Worm (Caenorhabditis elegans) whole organism, L4 larva: ENCODE data around the gene Y6D1A.2.

Experiments
- D1046.2 ChIP-seq: fragments of 200-800 bp; sonication (Bioruptor generic); IDR thresholded peaks from 2 replicates; pipeline ENCODE4 v1.3.6; 2022; ENCODE audit warnings: missing genetic modification characterization, missing compliant biosample characterization
- F44E2.7 ChIP-seq: fragments of 200-800 bp; sonication (Bioruptor generic); IDR thresholded peaks from 2 replicates; pipeline ENCODE4 v2.1.2; 2022; ENCODE audit warnings: missing genetic modification characterization, missing compliant biosample characterization
- T20F7.1 ChIP-seq: fragments of 200-800 bp; sonication (Bioruptor generic); optimal IDR thresholded peaks from 2 replicates; lab custom pipeline; 2018; ENCODE audit warnings: mild to moderate bottlenecking, missing genetic modification characterization, missing compliant biosample characterization
- Y48G9A.11 ChIP-seq: fragments of 200-800 bp; sonication (Bioruptor generic); IDR thresholded peaks from 2 replicates; pipeline ENCODE4 v1.3.6; 2022; ENCODE audit warnings: missing genetic modification reagents, missing genetic modification characterization, missing compliant biosample characterization
- Y75B8A.6 ChIP-seq: fragments of 200-800 bp; sonication (Bioruptor generic); IDR thresholded peaks from 2 replicates; pipeline ENCODE4 v1.3.6; 2022; ENCODE audit warnings: missing genetic modification reagents, missing genetic modification characterization, missing compliant biosample characterization
- ZK546.5 ChIP-seq, 2 experiments: sonication (generic microtip); optimal IDR thresholded peaks; 2 replicates each; lab custom pipeline; 2017; ENCODE audit warnings: missing biosample characterization in 2 of 2, missing genetic modification characterization in 2 of 2
- aha-1 ChIP-seq: fragments of 150-350 bp; peaks from one replicate; lab custom pipeline; 2014; ENCODE audit warnings: missing biosample characterization, missing genetic modification characterization
- ama-1 ChIP-seq: fragments of 150-350 bp; optimal IDR thresholded peaks from 2 replicates; lab custom pipeline; 2014; ENCODE audit warnings: inconsistent platforms, mixed read lengths
- arid-1 ChIP-seq: fragments of 200-800 bp; sonication (Bioruptor generic); conservative IDR thresholded peaks from 2 replicates; pipeline ENCODE4 v1.3.6; 2022; ENCODE audit warnings: missing genetic modification reagents, missing genetic modification characterization, missing compliant biosample characterization
- ceh-28 ChIP-seq: fragments of 150-350 bp; optimal IDR thresholded peaks from 2 replicates; lab custom pipeline; 2014; ENCODE audit warnings: missing biosample characterization, missing genetic modification reagents, missing genetic modification characterization
- ceh-32 ChIP-seq: sonication (generic microtip); optimal IDR thresholded peaks from 2 replicates; lab custom pipeline; 2016; ENCODE audit warnings: mild to moderate bottlenecking, missing genetic modification characterization, missing compliant biosample characterization; ENCODE audit not compliant: poor library complexity
- ceh-44 ChIP-seq: fragments of 200-800 bp; sonication (Bioruptor generic); IDR thresholded peaks from 2 replicates; pipeline ENCODE4 v1.3.6; 2022; ENCODE audit warnings: missing genetic modification reagents, missing genetic modification characterization, missing compliant biosample characterization
- ceh-62 ChIP-seq: sonication (generic microtip); optimal IDR thresholded peaks from 2 replicates; lab custom pipeline; 2017; ENCODE audit warnings: missing biosample characterization, missing genetic modification characterization
- ceh-82 ChIP-seq: sonication (generic microtip); optimal IDR thresholded peaks from 2 replicates; lab custom pipeline; 2017; ENCODE audit warnings: missing biosample characterization, missing genetic modification characterization
- daf-12 ChIP-seq: fragments of 150-350 bp; optimal IDR thresholded peaks from 2 replicates; lab custom pipeline; 2014; ENCODE audit warnings: missing biosample characterization, missing genetic modification reagents, missing genetic modification characterization
- daf-8 ChIP-seq: fragments of 200-800 bp; sonication (Bioruptor generic); IDR thresholded peaks from 2 replicates; pipeline ENCODE4 v1.3.6; 2022; ENCODE audit warnings: missing genetic modification characterization, missing compliant biosample characterization
- dmd-9 ChIP-seq: fragments of 200-800 bp; sonication (Bioruptor generic); IDR thresholded peaks from 2 replicates; pipeline ENCODE4 v1.3.6; 2022; ENCODE audit warnings: missing genetic modification reagents, missing genetic modification characterization, missing compliant biosample characterization
- dpl-1 ChIP-seq: fragments of 150-350 bp; optimal IDR thresholded peaks from 2 replicates; lab custom pipeline; 2014; ENCODE audit warnings: missing biosample characterization, missing genetic modification reagents, missing genetic modification characterization
- duxl-1 ChIP-seq: sonication (generic microtip); optimal IDR thresholded peaks from 2 replicates; lab custom pipeline; 2016; ENCODE audit warnings: mild to moderate bottlenecking, missing genetic modification characterization, moderate library complexity, missing compliant biosample characterization; ENCODE audit not compliant: poor library complexity
- egl-27 ChIP-seq: sonication (generic microtip); optimal IDR thresholded peaks from 3 replicates; lab custom pipeline; 2017; ENCODE audit warnings: missing biosample characterization, missing genetic modification reagents, missing genetic modification characterization
- egl-43 ChIP-seq: fragments of 200-800 bp; sonication (Bioruptor generic); IDR thresholded peaks from 2 replicates; pipeline ENCODE4 v1.3.6; 2022; ENCODE audit warnings: missing genetic modification reagents, missing genetic modification characterization, missing compliant biosample characterization
- hif-1 ChIP-seq, 2 experiments: sonication (generic microtip); optimal IDR thresholded peaks; 2 replicates each; lab custom pipeline; 2016 to 2017; ENCODE audit warnings: missing compliant biosample characterization in 2 of 2, missing genetic modification characterization in 2 of 2, missing genetic modification reagents in 2 of 2, missing genotype in 2 of 2, mild to moderate bottlenecking in 1 of 2
- hlh-30 ChIP-seq: sonication (generic microtip); optimal IDR thresholded peaks from 2 replicates; lab custom pipeline; 2017; ENCODE audit warnings: antibody characterized with exemption, mild to moderate bottlenecking, missing genetic modification characterization, missing compliant biosample characterization; ENCODE audit not compliant: insufficient read depth
- hmg-1.1 ChIP-seq: fragments of 200-800 bp; sonication (Bioruptor generic); IDR thresholded peaks from 2 replicates; pipeline ENCODE4 v1.3.6; 2022; ENCODE audit warnings: missing genetic modification reagents, missing genetic modification characterization, missing compliant biosample characterization
- lim-7 ChIP-seq: fragments of 200-800 bp; sonication (Bioruptor generic); IDR thresholded peaks from 2 replicates; pipeline ENCODE4 v1.3.6; 2022; ENCODE audit warnings: missing genetic modification characterization, missing compliant biosample characterization
- lin-29 ChIP-seq: fragments of 200-800 bp; sonication (Bioruptor generic); IDR thresholded peaks from 2 replicates; pipeline ENCODE4 v1.3.6; 2022; ENCODE audit warnings: missing genetic modification reagents, missing genetic modification characterization, missing compliant biosample characterization
- madf-5 ChIP-seq, 2 experiments: fragments of 200-800 bp; sonication (Bioruptor generic); IDR thresholded peaks; 2 replicates each; pipeline ENCODE4 v1.3.6; 2022; ENCODE audit warnings: missing compliant biosample characterization in 2 of 2, missing genetic modification characterization in 2 of 2
- mdl-1 ChIP-seq, 2 experiments: fragments of 150-350 bp in 1 of 2; sonication (generic microtip) in 1 of 2; optimal IDR thresholded peaks; 2 replicates each; lab custom pipeline; 2014 to 2017; ENCODE audit warnings: missing biosample characterization in 2 of 2, missing genetic modification characterization in 2 of 2
- mdt-29 ChIP-seq: fragments of 200-800 bp; sonication (Bioruptor generic); IDR thresholded peaks from 2 replicates; pipeline ENCODE4 v1.3.6; 2022; ENCODE audit warnings: missing genetic modification reagents, missing genetic modification characterization, missing compliant biosample characterization
- mep-1 ChIP-seq: fragments of 150-350 bp; sonication (generic microtip); optimal IDR thresholded peaks from 3 replicates; lab custom pipeline; 2014; ENCODE audit warnings: missing biosample characterization, missing genetic modification characterization
- mxl-2 ChIP-seq: fragments of 200-800 bp; sonication (Bioruptor generic); conservative IDR thresholded peaks from 2 replicates; pipeline ENCODE4 v1.3.6; 2022; ENCODE audit warnings: missing genetic modification reagents, missing genetic modification characterization, missing compliant biosample characterization
- nhr-10 ChIP-seq: fragments of 150-350 bp; optimal IDR thresholded peaks from 2 replicates; lab custom pipeline; 2014; ENCODE audit warnings: missing biosample characterization, missing genetic modification characterization
- nhr-102 ChIP-seq: sonication (generic microtip); optimal IDR thresholded peaks from 2 replicates; lab custom pipeline; 2016; ENCODE audit warnings: mild to moderate bottlenecking, missing genetic modification characterization, moderate library complexity, missing compliant biosample characterization
- nhr-11 ChIP-seq: fragments of 150-350 bp; optimal IDR thresholded peaks from 2 replicates; lab custom pipeline; 2014; ENCODE audit warnings: missing biosample characterization, missing genetic modification characterization
- nhr-237 ChIP-seq: sonication (generic microtip); optimal IDR thresholded peaks from 2 replicates; lab custom pipeline; 2017; ENCODE audit warnings: missing biosample characterization, missing genetic modification characterization
- nhr-25 ChIP-seq: sonication (generic microtip); optimal IDR thresholded peaks from 2 replicates; lab custom pipeline; 2017; ENCODE audit warnings: missing genetic modification characterization, mild to moderate bottlenecking, missing compliant biosample characterization, antibody characterized with exemption, moderate library complexity, borderline replicate concordance; ENCODE audit not compliant: insufficient read depth
- nhr-6 ChIP-seq: fragments of 150-350 bp; optimal IDR thresholded peaks from 2 replicates; lab custom pipeline; 2014; ENCODE audit warnings: missing biosample characterization, missing genetic modification characterization
- nhr-76 ChIP-seq: fragments of 150-350 bp; optimal IDR thresholded peaks from 2 replicates; lab custom pipeline; 2014; ENCODE audit warnings: missing biosample characterization, missing genetic modification characterization
- pqm-1 ChIP-seq: sonication (generic microtip); optimal IDR thresholded peaks from 2 replicates; lab custom pipeline; 2017; ENCODE audit warnings: missing biosample characterization, missing genetic modification characterization
- rbr-2 ChIP-seq: sonication (generic microtip); optimal IDR thresholded peaks from 2 replicates; lab custom pipeline; 2016; ENCODE audit warnings: missing genotype, missing genetic modification characterization, missing compliant biosample characterization
- saeg-2 ChIP-seq: fragments of 200-800 bp; sonication (Bioruptor generic); IDR thresholded peaks from 2 replicates; pipeline ENCODE4 v1.3.6; 2022; ENCODE audit warnings: missing genetic modification reagents, missing genetic modification characterization, missing compliant biosample characterization
- sdz-12 ChIP-seq: fragments of 200-800 bp; sonication (Bioruptor generic); optimal IDR thresholded peaks from 2 replicates; lab custom pipeline; 2018; ENCODE audit warnings: mild to moderate bottlenecking, missing genetic modification characterization, missing compliant biosample characterization
- set-16 ChIP-seq: fragments of 200-800 bp; sonication (Bioruptor generic); IDR thresholded peaks from 2 replicates; pipeline ENCODE4 v1.3.6; 2022; ENCODE audit warnings: missing genetic modification reagents, missing genetic modification characterization, missing compliant biosample characterization
- snpc-1.2 ChIP-seq: fragments of 200-800 bp; sonication (Bioruptor generic); IDR thresholded peaks from 2 replicates; pipeline ENCODE4 v1.3.6; 2022; ENCODE audit warnings: missing genetic modification reagents, missing genetic modification characterization, missing compliant biosample characterization
- unc-39 ChIP-seq: sonication (generic microtip); optimal IDR thresholded peaks from 2 replicates; lab custom pipeline; 2017; ENCODE audit warnings: missing biosample characterization, missing genetic modification characterization
- unc-62 ChIP-seq, 3 experiments: fragments of 150-350 bp in 1 of 3; sonication (generic microtip); optimal IDR thresholded peaks in 2 of 3; peaks in 1 of 3; 1 replicate in 1 of 3; 2 replicates in 2 of 3; lab custom pipeline; 2014 to 2017; ENCODE audit warnings: missing biosample characterization in 3 of 3, missing genetic modification characterization in 3 of 3, missing genetic modification reagents in 3 of 3, missing genotype in 1 of 3
- zfp-3 ChIP-seq: fragments of 200-800 bp; sonication (Bioruptor generic); conservative IDR thresholded peaks from 2 replicates; pipeline ENCODE4 v1.3.6; 2022; ENCODE audit warnings: missing genetic modification reagents, missing genetic modification characterization, missing compliant biosample characterization
- zip-2 ChIP-seq: fragments of 150-350 bp; optimal IDR thresholded peaks from 2 replicates; lab custom pipeline; 2014; ENCODE audit warnings: missing biosample characterization, missing genetic modification characterization
- ztf-11 ChIP-seq: fragments of 150-350 bp; optimal IDR thresholded peaks from 2 replicates; lab custom pipeline; 2014; ENCODE audit warnings: missing biosample characterization, missing genetic modification characterization

The Y6D1A.2 gene

ce11 chrII:11782493-11782892 is 37.2 kb downstream of the Y6D1A.2 start, which contains the start of gene F43G6.16 (continued):
- TF ChIP-seq rbr-2 (tag; lab: Kevin White, UChicago) (no peak), ceh-82 (tag; lab: Kevin White, UChicago) (no peak), unc-39 (no peak), Y75B8A.6 (no peak), F44E2.7 (GFP tag; lab: Robert Waterston, UW) (no peak), ceh-44 (GFP tag; lab: Robert Waterston, UW) (peak; percentile 75; the same call in 1 of the 2 replicates), nhr-6 (tag; lab: Kevin White, UChicago) (no peak), snpc-1.2 (GFP tag; lab: Robert Waterston, UW) (peak; percentile 46; the same call in 1 of the 2 replicates), Y48G9A.11 (GFP tag; lab: Robert Waterston, UW) (peak; percentile 73), saeg-2 (no peak), nhr-237 (tag; lab: Kevin White, UChicago) (no peak), egl-27 (tag; lab: Kevin White, UChicago) (no peak), mep-1 (no peak), hlh-30 (tag; lab: Kevin White, UChicago) (no peak), aha-1 (no peak), ceh-28 (tag; lab: Kevin White, UChicago) (no peak), egl-43 (no peak), zip-2 (tag; lab: Kevin White, UChicago) (no peak), zfp-3 (GFP tag; lab: Robert Waterston, UW) (no peak), duxl-1 (tag; lab: Kevin White, UChicago) (peak; percentile 19), T20F7.1 (GFP tag; lab: Kevin White, UChicago) (no peak), dmd-9 (GFP tag; lab: Robert Waterston, UW) (no peak), mxl-2 (GFP tag; lab: Robert Waterston, UW) (no peak), pqm-1 (tag; lab: Kevin White, UChicago) (no peak), hmg-1.1 (GFP tag; lab: Robert Waterston, UW) (no peak), nhr-25 (tag; lab: Kevin White, UChicago) (no peak), nhr-11 (tag; lab: Kevin White, UChicago) (no peak), mdt-29 (no peak), hif-1 (tag; optimal IDR thresholded peaks at IDR 0.05; lab: Kevin White, UChicago) (no peak)

- peak; percentile 23 to 65 for TF ChIP-seq mdl-1 (tag; optimal IDR thresholded peaks at IDR 0.05; lab: Kevin White, UChicago)
- TF ChIP-seq lin-29: no peak
- TF ChIP-seq dmd-9 (GFP tag; lab: Robert Waterston, UW): no peak
- 0 out of 2 replicates have a peak, but pooled peaks have one; percentile 6 for TF ChIP-seq set-16 (GFP tag; lab: Robert Waterston, UW)
- TF ChIP-seq ZK546.5 (tag; optimal IDR thresholded peaks at IDR 0.05; lab: Kevin White, UChicago): no peak
- TF ChIP-seq ceh-62 (tag; lab: Kevin White, UChicago): no peak
- no peak for TF ChIP-seq madf-5 (GFP tag; IDR thresholded peaks at IDR 0.05; lab: Robert Waterston, UW)
- TF ChIP-seq daf-8 (GFP tag; lab: Robert Waterston, UW): no peak
- TF ChIP-seq saeg-2: no peak
- no peak for TF ChIP-seq daf-12 (tag; lab: Kevin White, UChicago)
- TF ChIP-seq arid-1 (GFP tag; lab: Robert Waterston, UW): no peak
- no peak for TF ChIP-seq ztf-11 (tag; lab: Kevin White, UChicago)
- no peak for TF ChIP-seq unc-39
- TF ChIP-seq nhr-102: no peak
- TF ChIP-seq mep-1: peak; percentile 55
- TF ChIP-seq ama-1 (lab: Kevin White, UChicago): peak; percentile 67
- TF ChIP-seq egl-27 (tag; lab: Kevin White, UChicago): no peak
- TF ChIP-seq ceh-32: no peak
- no peak for TF ChIP-seq T20F7.1 (GFP tag; lab: Kevin White, UChicago)
- no peak for TF ChIP-seq sdz-12
- no peak for TF ChIP-seq nhr-10 (tag; lab: Kevin White, UChicago)
- TF ChIP-seq snpc-1.2 (GFP tag; lab: Robert Waterston, UW): no peak
- TF ChIP-seq dpl-1 (GFP tag; lab: Kevin White, UChicago): peak; percentile 85
- no peak for TF ChIP-seq nhr-76
- peak; percentile 98 for TF ChIP-seq aha-1
- no peak for TF ChIP-seq lim-7
- TF ChIP-seq unc-62 (GFP tag; optimal IDR thresholded peaks at IDR 0.05 in 1 of 2; lab: Kevin White, UChicago): peak in 1 of 2 experiments; percentile 59
- TF ChIP-seq unc-62 (tag; optimal IDR thresholded peaks at IDR 0.05; lab: Kevin White, UChicago): no peak
- TF ChIP-seq D1046.2 (GFP tag; lab: Robert Waterston, UW): no peak
Measured at ce11 chrII:11777893-11778480, 41.7 kb downstream of the Y6D1A.2 start, which contains the start of the genes patr-1 and dna-2. TSS of gene patr-1 (minus strand) at chrII:11777943. TSS of gene dna-2 (plus strand) at chrII:11778430.
